Worm (Caenorhabditis elegans) whole organism, L1 larva: ENCODE results near the gene rpt-1.
A peak's percentile ranks its signal among the peaks of the same experiment; 100 is the strongest.

Experiments used
- alr-1 ChIP-seq: fragments of 200-800 bp; sonication (Bioruptor generic); optimal IDR thresholded peaks from 2 replicates; lab custom pipeline; 2018; ENCODE audit warnings: borderline replicate concordance, mild to moderate bottlenecking, missing genetic modification characterization, missing compliant biosample characterization
- egl-27 ChIP-seq, 2 experiments: fragments of 150-350 bp in 1 of 2; sonication (generic microtip); optimal IDR thresholded peaks; 3 replicates each; lab custom pipeline; 2017 to 2018; ENCODE audit warnings: missing biosample characterization in 2 of 2, missing genetic modification characterization in 2 of 2, missing genetic modification reagents in 2 of 2
- fkh-10 ChIP-seq: sonication (generic microtip); optimal IDR thresholded peaks from 2 replicates; lab custom pipeline; 2017; ENCODE audit warnings: missing biosample characterization, missing genetic modification reagents, missing genetic modification characterization
- fos-1 ChIP-seq: fragments of 150-350 bp; optimal IDR thresholded peaks from 2 replicates; lab custom pipeline; 2014; ENCODE audit warnings: missing biosample characterization, missing genetic modification characterization
- mep-1 ChIP-seq: fragments of 150-350 bp; optimal IDR thresholded peaks from 2 replicates; lab custom pipeline; 2014; ENCODE audit warnings: missing biosample characterization, missing genetic modification characterization
- nhr-90 ChIP-seq: sonication (generic microtip); optimal IDR thresholded peaks from 2 replicates; lab custom pipeline; 2016; ENCODE audit warnings: mild to moderate bottlenecking, missing genetic modification characterization, missing compliant biosample characterization; ENCODE audit not compliant: poor library complexity
- tbx-2 ChIP-seq: sonication (generic microtip); optimal IDR thresholded peaks from 2 replicates; lab custom pipeline; 2016; ENCODE audit warnings: missing genetic modification characterization, missing compliant biosample characterization
- ztf-11 ChIP-seq, 2 experiments: sonication (generic microtip); optimal IDR thresholded peaks; 2 replicates each; lab custom pipeline; 2016 to 2017; ENCODE audit warnings: missing genetic modification characterization in 2 of 2, missing biosample characterization in 1 of 2, missing compliant biosample characterization in 1 of 2

ce11 chrV:11993706-11994345 lies 11.6 kb upstream of the rpt-1 start, which contains the start of the genes cyl-1 and C52E4.7:
- peak; percentile 80 for TF ChIP-seq mep-1 (tag; lab: Kevin White, UChicago)
- no peak for TF ChIP-seq nhr-90
- no peak for TF ChIP-seq ztf-11 (tag; optimal IDR thresholded peaks at IDR 0.05; lab: Kevin White, UChicago)
- peak; percentile 34 for TF ChIP-seq tbx-2 (tag; lab: Kevin White, UChicago)
- no peak for TF ChIP-seq fkh-10 (GFP tag; lab: Kevin White, UChicago)
- TF ChIP-seq alr-1 (tag; lab: Kevin White, UChicago) = no peak
- TF ChIP-seq fos-1 = no peak
- TF ChIP-seq egl-27 (tag; optimal IDR thresholded peaks at IDR 0.05; lab: Kevin White, UChicago) = no peak
